Worm (Caenorhabditis elegans): ENCODE data around the gene cyd-1.

DNA sequence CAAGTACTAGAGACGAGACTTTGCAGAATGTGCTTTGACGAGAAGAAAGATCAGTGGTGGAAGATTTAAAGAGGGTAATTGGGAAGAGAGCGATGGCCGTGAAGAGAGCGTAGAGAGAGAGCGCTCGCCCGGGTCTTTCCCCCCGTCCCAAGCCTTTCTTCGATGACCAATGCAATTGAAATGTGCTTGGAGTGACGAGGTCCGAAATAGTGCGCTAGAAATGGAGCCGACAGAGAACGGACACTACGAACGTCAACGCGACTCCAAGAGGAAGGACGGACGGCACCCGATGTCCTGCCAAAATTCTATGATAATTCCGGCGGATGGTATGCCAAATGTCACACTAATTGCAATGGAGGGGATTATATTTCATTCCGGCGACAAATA lies 49.7 kb downstream of the cyd-1 start:
- TF ChIP-seq ccch-3 (GFP tag; optimal IDR thresholded peaks at IDR 0.05): no peak
- no peak for TF ChIP-seq bed-2 (GFP tag; IDR thresholded peaks at IDR 0.05)
- no peak for TF ChIP-seq unc-62 (GFP tag; optimal IDR thresholded peaks at IDR 0.05)
- TF ChIP-seq nfyb-1 (GFP tag; IDR thresholded peaks at IDR 0.05): no peak
- TF ChIP-seq ets-4 (GFP tag; optimal IDR thresholded peaks at IDR 0.05): no peak
- no peak for TF ChIP-seq lin-26 (GFP tag; IDR thresholded peaks at IDR 0.05)
- no peak for TF ChIP-seq die-1 (tag; optimal IDR thresholded peaks at IDR 0.05)

All from whole organism, young adult.